Worm (Caenorhabditis elegans): ENCODE data around the gene nhr-158.

ce11 chrV:3832661-3833060, 41.3 kb downstream of the nhr-158 start:
- TF ChIP-seq ama-1 (optimal IDR thresholded peaks at IDR 0.05) (no peak), rnt-1 (tag; optimal IDR thresholded peaks at IDR 0.05) (no peak), ceh-2 (tag; optimal IDR thresholded peaks at IDR 0.05) (no peak), ceh-48 (tag; optimal IDR thresholded peaks at IDR 0.05) (no peak), elt-2 (tag; optimal IDR thresholded peaks at IDR 0.05) (no peak), nhr-232 (tag; optimal IDR thresholded peaks at IDR 0.05) (no peak), tbx-7 (tag; optimal IDR thresholded peaks at IDR 0.05) (no peak), ceh-30 (tag; optimal IDR thresholded peaks at IDR 0.05) (no peak), unc-42 (tag; optimal IDR thresholded peaks at IDR 0.05) (no peak), pros-1 (tag; optimal IDR thresholded peaks at IDR 0.05) (no peak)
